Fruit fly (Drosophila melanogaster) whole organism, embryonic: ENCODE data around the gene Pcyt1.

Experiments
- Bdp1 ChIP-seq: fragments of 200-800 bp; sonication (Bioruptor generic); optimal IDR thresholded peaks from 3 replicates; lab custom pipeline; 2016; ENCODE audit warnings: missing biosample characterization, missing genetic modification characterization
- CG10543 ChIP-seq: fragments of 200-800 bp; sonication (Bioruptor generic); optimal IDR thresholded peaks from 3 replicates; lab custom pipeline; 2017; ENCODE audit warnings: missing biosample characterization, mild to moderate bottlenecking, missing genetic modification characterization, moderate library complexity
- CG11398 ChIP-seq: fragments of 200-800 bp; sonication (Bioruptor generic); optimal IDR thresholded peaks from 2 replicates; lab custom pipeline; 2016; ENCODE audit warnings: missing biosample characterization, missing genetic modification characterization
- CG12071 ChIP-seq: fragments of 200-800 bp; sonication (Bioruptor generic); optimal IDR thresholded peaks from 3 replicates; lab custom pipeline; 2018; ENCODE audit warnings: missing biosample characterization, mild to moderate bottlenecking, missing genetic modification characterization
- CG12391 ChIP-seq: fragments of 200-800 bp; sonication (Bioruptor generic); optimal IDR thresholded peaks from 3 replicates; lab custom pipeline; 2018; ENCODE audit warnings: missing biosample characterization, mild to moderate bottlenecking, missing genetic modification characterization, moderate library complexity
- CG13624 ChIP-seq: fragments of 200-800 bp; sonication (Bioruptor generic); optimal IDR thresholded peaks from 2 replicates; lab custom pipeline; 2016; ENCODE audit warnings: missing biosample characterization, missing genetic modification characterization
- CG14710 ChIP-seq: fragments of 200-800 bp; sonication (Bioruptor generic); optimal IDR thresholded peaks from 3 replicates; lab custom pipeline; 2019; ENCODE audit warnings: missing biosample characterization, mild to moderate bottlenecking, missing genetic modification characterization, moderate library complexity
- CG15479 ChIP-seq: fragments of 200-800 bp; sonication (Bioruptor generic); optimal IDR thresholded peaks from 3 replicates; lab custom pipeline; 2019; ENCODE audit warnings: missing biosample characterization, mild to moderate bottlenecking, missing genetic modification characterization, moderate library complexity
- CG17802 ChIP-seq: fragments of 200-800 bp; sonication (Bioruptor generic); optimal IDR thresholded peaks from 2 replicates; lab custom pipeline; 2018; ENCODE audit warnings: missing biosample characterization, mild to moderate bottlenecking, missing genetic modification characterization, moderate library complexity
- CG17912 ChIP-seq: fragments of 200-800 bp; sonication (Bioruptor generic); optimal IDR thresholded peaks from 2 replicates; lab custom pipeline; 2018; ENCODE audit warnings: missing biosample characterization, mild to moderate bottlenecking, missing genetic modification characterization
- CG18764 ChIP-seq: fragments of 200-800 bp; sonication (Bioruptor generic); optimal IDR thresholded peaks from 3 replicates; lab custom pipeline; 2016; ENCODE audit warnings: missing biosample characterization, missing genetic modification characterization
- CG4328 ChIP-seq: fragments of 200-800 bp; sonication (Bioruptor generic); optimal IDR thresholded peaks from 3 replicates; lab custom pipeline; 2017; ENCODE audit warnings: missing biosample characterization, missing genetic modification reagents, missing genetic modification characterization
- CG43689 ChIP-seq: fragments of 200-800 bp; sonication (Bioruptor generic); IDR thresholded peaks from 2 replicates; pipeline ENCODE4 v1.3.6; 2022; ENCODE audit warnings: missing biosample characterization, missing genetic modification characterization
- CG4404 ChIP-seq: fragments of 200-800 bp; sonication (Bioruptor generic); IDR thresholded peaks from 2 replicates; pipeline ENCODE4 v1.3.6; 2022; ENCODE audit warnings: missing biosample characterization, missing genetic modification characterization
- CG4730 ChIP-seq: fragments of 200-800 bp; sonication (Bioruptor generic); IDR thresholded peaks from 2 replicates; pipeline ENCODE4 v1.3.6; 2022; ENCODE audit warnings: missing biosample characterization, missing genetic modification characterization
- CG7839 ChIP-seq: fragments of 200-800 bp; sonication (Bioruptor generic); optimal IDR thresholded peaks from 3 replicates; lab custom pipeline; 2018; ENCODE audit warnings: missing biosample characterization, mild to moderate bottlenecking, missing genetic modification characterization, moderate library complexity
- CG7928 ChIP-seq: fragments of 200-800 bp; sonication (Bioruptor generic); optimal IDR thresholded peaks from 2 replicates; lab custom pipeline; 2017; ENCODE audit warnings: missing biosample characterization, mild to moderate bottlenecking, missing genetic modification characterization
- CG8089 ChIP-seq: fragments of 200-800 bp; sonication (Bioruptor generic); optimal IDR thresholded peaks from 3 replicates; lab custom pipeline; 2016; ENCODE audit warnings: missing biosample characterization, missing genetic modification characterization
- CG8765 ChIP-seq: fragments of 200-800 bp; sonication (Bioruptor generic); IDR thresholded peaks from 2 replicates; pipeline ENCODE4 v1.3.6; 2022; ENCODE audit warnings: missing biosample characterization, missing genetic modification characterization
- CG9609 ChIP-seq: fragments of 200-800 bp; sonication (Bioruptor generic); optimal IDR thresholded peaks from 3 replicates; lab custom pipeline; 2016; ENCODE audit warnings: missing biosample characterization, missing genetic modification characterization
- CHES-1-like ChIP-seq: fragments of 200-800 bp; sonication (Bioruptor generic); optimal IDR thresholded peaks from 2 replicates; lab custom pipeline; 2016; ENCODE audit warnings: missing biosample characterization, missing genetic modification characterization
- CkIIα-i1 ChIP-seq: fragments of 200-800 bp; sonication (Bioruptor generic); IDR thresholded peaks from 2 replicates; pipeline ENCODE4 v1.3.6; 2022; ENCODE audit warnings: missing biosample characterization, missing genetic modification characterization
- Ets65A ChIP-seq: fragments of 200-800 bp; sonication (Bioruptor generic); peaks from one replicate; lab custom pipeline; 2016; ENCODE audit warnings: missing biosample characterization, missing genetic modification characterization
- Mes4 ChIP-seq: fragments of 200-800 bp; sonication (Bioruptor generic); optimal IDR thresholded peaks from 2 replicates; lab custom pipeline; 2016; ENCODE audit warnings: missing biosample characterization, missing genetic modification characterization
- Xrp1 ChIP-seq: fragments of 200-800 bp; sonication (Bioruptor generic); IDR thresholded peaks from 2 replicates; pipeline ENCODE4 v1.3.6; 2022; ENCODE audit warnings: missing biosample characterization, missing genetic modification characterization
- ci ChIP-seq: fragments of 200-800 bp; sonication (Bioruptor generic); IDR thresholded peaks from 3 replicates; pipeline ENCODE4 v1.3.6; 2022; ENCODE audit warnings: missing biosample characterization, missing genetic modification characterization
- crc ChIP-seq: fragments of 200-800 bp; sonication (Bioruptor generic); optimal IDR thresholded peaks from 2 replicates; lab custom pipeline; 2016; ENCODE audit warnings: missing biosample characterization, missing genetic modification characterization
- cwo ChIP-seq: fragments of 200-800 bp; sonication (Bioruptor generic); optimal IDR thresholded peaks from 3 replicates; lab custom pipeline; 2017; ENCODE audit warnings: missing biosample characterization, missing genetic modification characterization, mild to moderate bottlenecking, moderate library complexity, missing genetic modification reagents
- emc ChIP-seq: fragments of 200-800 bp; sonication (Bioruptor generic); optimal IDR thresholded peaks from 2 replicates; lab custom pipeline; 2016; ENCODE audit warnings: missing biosample characterization, missing genetic modification characterization
- fd3F ChIP-seq: fragments of 200-800 bp; sonication (Bioruptor generic); optimal IDR thresholded peaks from 2 replicates; lab custom pipeline; 2018; ENCODE audit warnings: missing biosample characterization, mild to moderate bottlenecking, missing genetic modification characterization, moderate library complexity
- gcm ChIP-seq: fragments of 200-800 bp; sonication (Bioruptor generic); optimal IDR thresholded peaks from 2 replicates; lab custom pipeline; 2019; ENCODE audit warnings: missing biosample characterization, mild to moderate bottlenecking, missing genetic modification characterization, moderate library complexity
- grn ChIP-seq: fragments of 200-800 bp; sonication (Bioruptor generic); optimal IDR thresholded peaks from 3 replicates; lab custom pipeline; 2017; ENCODE audit warnings: missing biosample characterization, missing genetic modification characterization
- gro ChIP-seq: fragments of 200-800 bp; sonication (Bioruptor generic); optimal IDR thresholded peaks from 2 replicates; lab custom pipeline; 2016; ENCODE audit warnings: missing biosample characterization, missing genetic modification characterization
- kni ChIP-seq: fragments of 200-800 bp; sonication (Bioruptor generic); optimal IDR thresholded peaks from 3 replicates; lab custom pipeline; 2017; ENCODE audit warnings: mild to moderate bottlenecking, missing biosample characterization, missing genetic modification reagents, missing genetic modification characterization
- lbe ChIP-seq: fragments of 200-800 bp; sonication (Bioruptor generic); optimal IDR thresholded peaks from 2 replicates; lab custom pipeline; 2016; ENCODE audit warnings: missing biosample characterization, mild to moderate bottlenecking, missing genetic modification characterization
- lmd ChIP-seq: fragments of 200-800 bp; sonication (Bioruptor generic); IDR thresholded peaks from 2 replicates; pipeline ENCODE4 v1.3.6; 2022; ENCODE audit warnings: missing biosample characterization, missing genetic modification characterization
- maf-S ChIP-seq: fragments of 200-800 bp; sonication (Bioruptor generic); optimal IDR thresholded peaks from 2 replicates; lab custom pipeline; 2016; ENCODE audit warnings: missing biosample characterization, missing genetic modification characterization
- nerfin-1 ChIP-seq: fragments of 200-800 bp; sonication (Bioruptor generic); optimal IDR thresholded peaks from 3 replicates; lab custom pipeline; 2019; ENCODE audit warnings: missing biosample characterization, mild to moderate bottlenecking, missing genetic modification characterization, moderate library complexity
- onecut ChIP-seq: fragments of 200-800 bp; sonication (Bioruptor generic); IDR thresholded peaks from 2 replicates; pipeline ENCODE4 v1.3.6; 2022; ENCODE audit warnings: missing biosample characterization, missing genetic modification characterization
- org-1 ChIP-seq: fragments of 200-800 bp; sonication (Bioruptor generic); optimal IDR thresholded peaks from 2 replicates; lab custom pipeline; 2017; ENCODE audit warnings: missing biosample characterization, missing genetic modification characterization
- pb ChIP-seq: fragments of 200-800 bp; sonication (Bioruptor generic); optimal IDR thresholded peaks from 3 replicates; lab custom pipeline; 2016; ENCODE audit warnings: missing biosample characterization, missing genetic modification characterization
- peb ChIP-seq: fragments of 200-800 bp; sonication (Bioruptor generic); IDR thresholded peaks from 2 replicates; pipeline ENCODE4 v1.3.6; 2022; ENCODE audit warnings: missing biosample characterization, missing genetic modification characterization
- pho ChIP-seq: fragments of 200-800 bp; sonication (Bioruptor generic); optimal IDR thresholded peaks from 2 replicates; lab custom pipeline; 2016; ENCODE audit warnings: missing biosample characterization, missing genetic modification characterization
- ro ChIP-seq: fragments of 200-800 bp; sonication (Bioruptor generic); IDR thresholded peaks from 2 replicates; pipeline ENCODE4 v1.3.6; 2022; ENCODE audit warnings: missing biosample characterization, missing genetic modification characterization
- sc ChIP-seq, 3 experiments: fragments of >200 bp in 2 of 3; fragments of 200-800 bp in 1 of 3; sonication (Bioruptor generic) in 1 of 3; optimal IDR thresholded peaks; 2 replicates in 2 of 3; 3 replicates in 1 of 3; lab custom pipeline; 2017; ENCODE audit warnings: mild to moderate bottlenecking in 1 of 3, missing biosample characterization in 1 of 3, missing genetic modification characterization in 1 of 3, missing genetic modification reagents in 1 of 3
- sima ChIP-seq: fragments of 200-800 bp; sonication (Bioruptor generic); optimal IDR thresholded peaks from 2 replicates; lab custom pipeline; 2016; ENCODE audit warnings: missing biosample characterization, missing genetic modification characterization
- toy ChIP-seq: fragments of 200-800 bp; sonication (Bioruptor generic); IDR thresholded peaks from 2 replicates; pipeline ENCODE4 v1.3.6; 2022; ENCODE audit warnings: missing biosample characterization, missing genetic modification characterization
- trh ChIP-seq: fragments of 200-800 bp; sonication (Bioruptor generic); optimal IDR thresholded peaks from 2 replicates; lab custom pipeline; 2016; ENCODE audit warnings: missing biosample characterization, missing genetic modification characterization
- zen2 ChIP-seq: fragments of 200-800 bp; sonication (Bioruptor generic); IDR thresholded peaks from 3 replicates; pipeline ENCODE4 v1.3.6; 2022; ENCODE audit warnings: missing biosample characterization, missing genetic modification characterization; ENCODE audit not compliant: partially characterized antibody

The Pcyt1 gene

DNA sequence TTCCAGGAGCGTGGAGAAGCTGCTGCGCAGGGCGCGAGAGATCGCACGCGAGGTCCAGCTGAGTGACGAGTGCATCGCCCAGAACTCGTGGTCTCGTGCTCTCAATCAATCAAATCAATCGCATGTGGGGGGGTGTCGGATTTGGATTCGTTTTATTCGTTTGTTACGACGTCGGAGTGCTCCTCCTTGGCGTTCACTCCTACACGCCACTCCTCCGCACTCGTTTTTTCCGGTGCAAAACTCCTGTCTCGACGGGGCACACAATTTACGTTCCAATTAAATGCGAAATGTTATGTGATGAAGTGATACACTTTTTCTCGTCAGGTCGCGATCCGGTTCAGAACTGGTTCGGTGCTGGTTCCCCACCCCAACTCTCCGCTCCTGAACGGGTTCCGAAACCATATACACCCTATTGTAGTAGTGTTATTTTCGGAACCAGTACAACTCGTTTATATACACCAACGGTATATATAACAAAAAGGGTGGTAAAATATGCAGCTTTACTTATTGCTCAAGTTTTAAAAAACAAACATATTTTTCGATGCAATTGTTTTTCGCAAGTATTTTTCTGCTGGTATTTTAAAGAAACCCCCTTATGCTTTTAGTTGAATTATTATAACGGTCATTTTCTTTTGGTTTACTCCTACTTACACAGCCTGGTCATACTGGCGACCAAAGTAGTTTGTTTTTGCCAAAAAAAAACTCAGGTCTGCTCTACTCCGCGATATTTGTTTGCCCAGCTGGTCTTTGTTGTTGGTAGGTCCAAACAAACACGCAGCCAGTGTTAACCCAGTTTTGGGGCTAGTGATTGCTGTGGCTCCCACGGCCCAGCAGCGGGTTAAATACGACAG lies 9.2 kb upstream of the Pcyt1 start, which contains the start of the genes CG12091 and pns (continued):
- no peak for TF ChIP-seq sc (optimal IDR thresholded peaks at IDR 0.05; lab: Kevin White, UChicago)
- no peak for TF ChIP-seq sc (GFP tag; optimal IDR thresholded peaks at IDR 0.05; lab: Kevin White, UChicago)
- TF ChIP-seq grn (GFP tag; lab: Kevin White, UChicago) = peak; percentile 37
- peak; percentile 60; the same call in 1 of the 2 replicates for TF ChIP-seq lmd (GFP tag; lab: Robert Waterston, UW)
- TF ChIP-seq CG10543 (GFP tag; lab: Kevin White, UChicago) = peak; percentile 68
- peak; percentile 40 for TF ChIP-seq sima (GFP tag; lab: Kevin White, UChicago)
- peak; percentile 66 for TF ChIP-seq pho (GFP tag; lab: Kevin White, UChicago)
- TF ChIP-seq gcm (GFP tag; lab: Kevin White, UChicago) = peak; percentile 69
- TF ChIP-seq CHES-1-like (GFP tag; lab: Kevin White, UChicago) = peak; percentile 78
- peak; percentile 61; the same call in 1 of the 2 replicates for TF ChIP-seq Xrp1 (GFP tag; lab: Robert Waterston, UW)
- TF ChIP-seq Ets65A = peak; percentile 93
- TF ChIP-seq CG8089 (GFP tag; lab: Kevin White, UChicago) = peak; percentile 56
- no peak for TF ChIP-seq CG43689
- peak; percentile 72 for TF ChIP-seq gro
- TF ChIP-seq CG17802 (tag; lab: Kevin White, UChicago) = no peak
- TF ChIP-seq maf-S (GFP tag; lab: Kevin White, UChicago) = peak; percentile 20
- peak; percentile 45 for TF ChIP-seq pb (GFP tag; lab: Kevin White, UChicago)
- no peak; the same call in 1 of the 2 replicates for TF ChIP-seq CG8765 (GFP tag; lab: Robert Waterston, UW)
- peak; percentile 89 for TF ChIP-seq CG14710 (tag; lab: Kevin White, UChicago)
- peak; percentile 98 for TF ChIP-seq kni (GFP tag; lab: Kevin White, UChicago)
- peak; percentile 39; the same call in 1 of the 2 replicates for TF ChIP-seq CG4730 (GFP tag; lab: Robert Waterston, UW)
- peak; percentile 59 for TF ChIP-seq peb (GFP tag; lab: Robert Waterston, UW)
- no peak for TF ChIP-seq toy (GFP tag; lab: Robert Waterston, UW)
- TF ChIP-seq org-1 (GFP tag; lab: Kevin White, UChicago) = peak; percentile 12
- peak; percentile 14 for TF ChIP-seq CG4328 (GFP tag; lab: Kevin White, UChicago)
- TF ChIP-seq CG15479 = no peak
- TF ChIP-seq CG9609 (GFP tag; lab: Kevin White, UChicago) = peak; percentile 65
- peak; percentile 4 for TF ChIP-seq trh (GFP tag; lab: Kevin White, UChicago)
- TF ChIP-seq lbe (GFP tag; lab: Kevin White, UChicago) = peak; percentile 59
- peak; percentile 39 for TF ChIP-seq nerfin-1 (tag; lab: Kevin White, UChicago)
- peak; percentile 68 for TF ChIP-seq CG11398 (GFP tag; lab: Kevin White, UChicago)
- no peak for TF ChIP-seq CG4404 (GFP tag; lab: Robert Waterston, UW)
- TF ChIP-seq emc = no peak
- TF ChIP-seq CG17912 (GFP tag; lab: Kevin White, UChicago) = no peak
- no peak for TF ChIP-seq ro (GFP tag; lab: Robert Waterston, UW)
- TF ChIP-seq zen2 (GFP tag; lab: Robert Waterston, UW) = no peak; the same call in 2 of the 3 replicates
- peak; percentile 69 for TF ChIP-seq cwo (GFP tag; lab: Kevin White, UChicago)
- peak; percentile 26 for TF ChIP-seq crc (GFP tag; lab: Kevin White, UChicago)
- TF ChIP-seq Mes4 (GFP tag; lab: Kevin White, UChicago) = peak; percentile 62
- TF ChIP-seq CkIIα-i1 = no peak
- peak; percentile 56 for TF ChIP-seq CG18764 (GFP tag; lab: Kevin White, UChicago)
- peak; percentile 80 for TF ChIP-seq ci (GFP tag; lab: Robert Waterston, UW)
- peak; percentile 77 for TF ChIP-seq CG13624 (GFP tag; lab: Kevin White, UChicago)
- TF ChIP-seq CG12391 (tag; lab: Kevin White, UChicago) = peak; percentile 85
- TF ChIP-seq fd3F = peak; percentile 35
- TF ChIP-seq Bdp1 (GFP tag; lab: Kevin White, UChicago) = peak; percentile 60
- TF ChIP-seq CG12071 (GFP tag; lab: Kevin White, UChicago) = peak; percentile 57
- peak; percentile 56 for TF ChIP-seq onecut
- peak; percentile 74 for TF ChIP-seq CG7839
- TF ChIP-seq CG7928 = peak; percentile 58
